Fruit fly (Drosophila melanogaster): ENCODE data around the gene CG43867.

Gene CG43867

DNA sequence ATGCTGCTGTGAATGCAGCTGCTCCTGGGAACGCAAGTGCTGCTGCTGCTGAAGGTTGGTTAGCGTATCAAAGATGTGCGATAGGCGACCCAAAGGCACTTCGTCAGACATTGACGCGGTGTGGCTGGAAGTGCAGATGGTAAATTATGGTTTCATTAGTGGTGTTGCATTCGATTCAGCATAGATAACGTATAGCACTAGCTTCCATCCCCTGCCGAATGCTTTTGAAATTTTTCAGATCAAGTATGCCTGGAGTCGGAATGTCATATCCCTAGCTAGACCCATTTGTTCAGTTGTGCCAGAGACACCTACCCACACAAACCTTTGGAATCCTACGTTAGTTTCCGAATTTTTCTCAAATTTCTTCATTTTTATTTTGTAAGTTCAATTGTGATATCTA is 33.6 kb downstream of the CG43867 start, which contains the start of gene CG11663:
CG11663 (plus strand) TSS at position 301 of the 400 bp plus-strand sequence.
- TF ChIP-seq insv (optimal IDR thresholded peaks at IDR 0.05), result no peak
- TF ChIP-seq h (optimal IDR thresholded peaks at IDR 0.05), result no peak
- TF ChIP-seq Sin3A (optimal IDR thresholded peaks at IDR 0.05), result no peak
- TF ChIP-seq Myc (optimal IDR thresholded peaks at IDR 0.05), result no peak
- TF ChIP-seq ttk (optimal IDR thresholded peaks at IDR 0.05), result no peak
- TF ChIP-seq psq (optimal IDR thresholded peaks at IDR 0.05), result no peak

- TF ChIP-seq psq (optimal IDR thresholded peaks at IDR 0.05) (no peak), Sin3A (optimal IDR thresholded peaks at IDR 0.05) (no peak), Myc (optimal IDR thresholded peaks at IDR 0.05) (no peak), ttk (optimal IDR thresholded peaks at IDR 0.05) (no peak), insv (optimal IDR thresholded peaks at IDR 0.05) (no peak), h (optimal IDR thresholded peaks at IDR 0.05) (no peak)
Observed at dm6 chrX:875432-875831, 52.3 kb downstream of the CG43867 start, which contains the start of gene CG11664. CG11664 (plus strand) TSS chrX:875732.

DNA sequence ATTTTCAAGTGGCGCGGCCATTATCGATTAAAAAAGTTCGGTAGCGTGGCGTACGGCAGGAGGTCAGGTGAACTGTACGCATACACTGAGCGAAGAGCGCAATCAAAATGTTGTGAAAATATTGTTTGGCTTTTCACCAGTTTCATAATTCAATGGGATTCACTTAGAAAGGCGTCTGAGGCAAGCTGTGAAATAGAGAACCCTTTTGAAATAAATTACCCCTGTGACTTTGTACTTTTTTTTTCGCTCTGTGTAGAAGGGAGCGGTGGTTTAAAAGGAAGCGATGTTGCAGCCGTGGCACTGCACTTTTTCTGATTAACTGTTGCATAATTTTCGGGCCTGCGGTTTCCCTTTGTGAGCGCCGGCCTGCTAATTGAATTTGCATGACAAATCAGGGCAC is 54.0 kb downstream of the CG43867 start:
- TF ChIP-seq Myc (optimal IDR thresholded peaks at IDR 0.05) (no peak), h (optimal IDR thresholded peaks at IDR 0.05) (no peak), Sin3A (optimal IDR thresholded peaks at IDR 0.05) (no peak), ttk (optimal IDR thresholded peaks at IDR 0.05) (no peak)

DNA sequence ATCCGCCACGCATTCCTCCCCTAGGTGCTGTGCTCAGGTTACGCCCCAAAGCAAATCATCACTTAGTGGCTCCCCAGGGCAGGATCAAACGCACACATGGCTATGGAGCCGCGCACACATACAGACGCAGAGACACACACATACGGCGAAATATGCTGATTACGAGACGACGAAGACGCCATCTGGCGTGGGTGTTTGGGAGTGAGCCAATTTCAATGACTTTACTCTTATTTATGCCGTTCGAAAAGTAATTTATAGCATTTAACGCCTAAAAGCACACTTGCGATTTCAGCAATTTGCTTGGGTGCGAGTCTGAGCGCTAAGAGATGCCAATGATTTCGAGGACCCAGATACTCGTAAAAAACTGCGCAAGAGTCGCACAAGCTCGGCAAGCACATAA is 59.3 kb downstream of the CG43867 start:
- TF ChIP-seq Sin3A (optimal IDR thresholded peaks at IDR 0.05) (no peak), ttk (optimal IDR thresholded peaks at IDR 0.05) (no peak), psq (optimal IDR thresholded peaks at IDR 0.05) (no peak), h (optimal IDR thresholded peaks at IDR 0.05) (no peak), Myc (optimal IDR thresholded peaks at IDR 0.05) (no peak), insv (optimal IDR thresholded peaks at IDR 0.05) (no peak)

- TF ChIP-seq ttk (optimal IDR thresholded peaks at IDR 0.05) (no peak), h (optimal IDR thresholded peaks at IDR 0.05) (no peak), psq (optimal IDR thresholded peaks at IDR 0.05) (no peak), insv (optimal IDR thresholded peaks at IDR 0.05) (no peak), Sin3A (optimal IDR thresholded peaks at IDR 0.05) (no peak), Myc (optimal IDR thresholded peaks at IDR 0.05) (no peak)
Observed at dm6 chrX:862308-862707, 65.5 kb downstream of the CG43867 start, which contains the start of gene CG14634. CG14634 (plus strand) TSS chrX:862608.

DNA sequence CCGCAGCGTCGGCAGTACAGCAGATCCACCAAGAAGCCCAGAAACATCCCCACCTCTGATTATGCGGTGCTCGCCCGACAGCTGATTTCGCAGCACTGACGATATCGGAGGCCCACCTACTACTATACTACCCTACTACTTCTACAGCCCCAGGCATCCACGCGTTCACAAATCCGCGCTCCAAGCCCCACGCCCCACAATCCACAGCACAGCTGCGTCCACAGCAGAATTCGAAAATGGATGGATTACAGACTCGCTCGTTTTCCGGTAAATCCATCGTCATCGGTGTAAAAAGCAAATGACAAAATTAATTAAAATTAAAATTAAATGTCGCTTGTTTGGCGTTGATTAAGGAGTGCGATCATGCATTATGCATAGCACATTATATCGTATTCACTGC is 80.7 kb downstream of the CG43867 start, which contains the start of gene CG3713:
CG3713 (minus strand) TSS at position 101 of the 400 bp plus-strand sequence.
- TF ChIP-seq insv (optimal IDR thresholded peaks at IDR 0.05) (no peak), Myc (optimal IDR thresholded peaks at IDR 0.05) (no peak), psq (optimal IDR thresholded peaks at IDR 0.05) (no peak), h (optimal IDR thresholded peaks at IDR 0.05) (no peak), ttk (optimal IDR thresholded peaks at IDR 0.05) (no peak), Sin3A (optimal IDR thresholded peaks at IDR 0.05) (no peak)

- TF ChIP-seq h (optimal IDR thresholded peaks at IDR 0.05), result no peak
- no peak for TF ChIP-seq psq (optimal IDR thresholded peaks at IDR 0.05)
- TF ChIP-seq insv (optimal IDR thresholded peaks at IDR 0.05), result no peak
- TF ChIP-seq Myc (optimal IDR thresholded peaks at IDR 0.05), result no peak
- TF ChIP-seq ttk (optimal IDR thresholded peaks at IDR 0.05), result no peak
- TF ChIP-seq Sin3A (optimal IDR thresholded peaks at IDR 0.05), result no peak
Observed at dm6 chrX:844523-844922, 83.3 kb downstream of the CG43867 start, which contains the start of gene CG14635. CG14635 (plus strand) TSS chrX:844823.

- TF ChIP-seq h (optimal IDR thresholded peaks at IDR 0.05) (no peak), insv (optimal IDR thresholded peaks at IDR 0.05) (no peak), psq (optimal IDR thresholded peaks at IDR 0.05) (no peak), Myc (optimal IDR thresholded peaks at IDR 0.05) (no peak)
Observed at dm6 chrX:843489-843888, 84.3 kb downstream of the CG43867 start.

DNA sequence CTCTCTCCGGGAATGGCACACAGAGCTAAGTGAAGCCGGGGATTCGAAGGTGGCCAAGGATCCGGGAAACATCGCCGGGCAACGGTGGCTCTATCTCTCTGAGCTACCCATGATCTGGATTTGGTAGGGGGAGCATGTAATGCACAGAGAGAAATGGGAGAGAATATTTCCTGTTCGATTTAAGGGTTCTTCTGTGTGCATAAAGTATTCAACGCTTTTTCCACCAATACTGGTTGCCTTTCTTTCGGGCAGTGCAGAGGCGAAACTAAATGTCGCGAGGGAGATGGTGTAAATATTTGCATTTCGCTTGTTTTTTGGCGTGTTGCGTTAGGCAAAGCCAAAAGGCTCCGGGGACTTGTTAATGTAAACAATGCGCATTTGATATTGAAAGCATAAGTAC is 85.8 kb downstream of the CG43867 start:
- no peak for TF ChIP-seq Sin3A (optimal IDR thresholded peaks at IDR 0.05)
- no peak for TF ChIP-seq insv (optimal IDR thresholded peaks at IDR 0.05)
- TF ChIP-seq Myc (optimal IDR thresholded peaks at IDR 0.05), result no peak
- TF ChIP-seq h (optimal IDR thresholded peaks at IDR 0.05), result no peak
- no peak for TF ChIP-seq ttk (optimal IDR thresholded peaks at IDR 0.05)
- no peak for TF ChIP-seq psq (optimal IDR thresholded peaks at IDR 0.05)

DNA sequence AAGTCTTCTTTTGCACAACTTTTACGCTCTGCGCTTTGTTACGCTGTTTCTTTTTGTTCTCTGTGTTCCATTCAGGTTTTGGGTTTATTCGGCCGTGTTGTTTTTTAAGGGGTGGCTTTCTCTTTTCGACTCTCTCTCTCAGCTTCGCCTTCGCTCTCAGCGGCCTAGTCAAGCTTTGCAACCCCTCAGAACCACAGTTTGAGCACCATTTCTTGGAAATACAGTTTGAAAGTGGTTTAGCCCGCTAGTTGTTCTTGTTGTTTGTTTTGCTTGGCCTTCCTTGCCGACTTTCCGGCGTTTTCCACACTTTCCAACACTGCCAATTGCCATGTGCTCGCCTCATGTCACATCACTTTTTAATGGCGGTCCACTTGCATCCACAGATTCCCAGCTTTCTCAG is 86.7 kb downstream of the CG43867 start:
- TF ChIP-seq Sin3A (optimal IDR thresholded peaks at IDR 0.05) (no peak), ttk (optimal IDR thresholded peaks at IDR 0.05) (no peak), insv (optimal IDR thresholded peaks at IDR 0.05) (no peak), psq (optimal IDR thresholded peaks at IDR 0.05) (no peak), Myc (optimal IDR thresholded peaks at IDR 0.05) (no peak), h (optimal IDR thresholded peaks at IDR 0.05) (no peak)

DNA sequence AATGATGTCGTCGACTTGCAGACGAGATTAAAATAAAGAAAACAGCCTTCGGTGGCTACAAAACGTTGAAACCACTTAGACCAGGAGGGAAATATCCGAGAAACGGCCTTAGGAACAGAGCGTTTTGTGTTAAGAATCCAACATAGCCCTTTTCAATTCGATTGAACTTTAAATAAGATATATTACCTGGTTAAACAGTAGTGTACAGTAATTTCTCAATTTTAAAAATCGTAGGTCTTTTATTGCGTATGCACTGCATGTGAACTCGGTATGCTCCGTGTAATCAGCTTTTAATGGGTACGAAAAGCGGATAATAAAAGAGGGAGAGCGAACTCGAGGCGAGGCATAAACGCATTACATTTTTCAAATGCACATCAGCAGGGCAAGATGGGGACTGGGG is 89.8 kb downstream of the CG43867 start:
- TF ChIP-seq insv (optimal IDR thresholded peaks at IDR 0.05) (no peak), h (optimal IDR thresholded peaks at IDR 0.05) (no peak), ttk (optimal IDR thresholded peaks at IDR 0.05) (no peak), Myc (optimal IDR thresholded peaks at IDR 0.05) (no peak), Sin3A (optimal IDR thresholded peaks at IDR 0.05) (no peak), psq (optimal IDR thresholded peaks at IDR 0.05) (no peak)

DNA sequence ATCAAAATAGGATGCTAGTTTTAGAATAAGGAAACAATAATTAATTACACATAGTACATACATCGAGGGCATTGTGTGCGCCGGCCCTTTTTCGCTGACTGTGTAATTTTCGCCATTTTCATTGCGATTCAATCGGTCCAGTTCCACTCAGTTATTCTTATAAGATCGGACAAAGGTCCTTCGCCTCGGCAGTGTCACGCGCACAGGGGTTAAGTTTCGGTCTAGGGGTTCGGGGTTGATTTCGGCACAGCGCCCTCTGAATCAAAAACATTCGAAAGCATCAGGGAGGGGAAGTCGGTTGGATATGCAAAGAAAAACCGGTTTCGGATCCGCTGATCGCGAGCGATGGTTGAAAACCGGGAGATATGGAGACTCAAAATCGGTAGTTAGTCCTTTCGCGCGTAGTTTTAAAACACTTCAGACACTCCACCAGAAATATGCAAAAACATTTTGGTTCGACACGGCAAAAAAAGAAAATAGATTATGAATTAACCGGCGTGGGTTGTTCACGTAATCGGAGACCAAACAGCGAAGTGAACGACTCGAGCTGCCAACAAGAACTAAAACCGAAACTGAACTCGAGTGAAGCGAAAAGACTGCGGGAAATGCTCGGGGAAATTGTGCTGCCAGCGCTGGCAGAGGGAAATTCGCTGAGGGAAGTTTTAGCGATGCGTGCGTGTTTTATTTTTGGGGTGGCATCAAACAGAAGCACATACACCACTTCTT is 91.6 kb downstream of the CG43867 start:
- no peak for TF ChIP-seq ttk (optimal IDR thresholded peaks at IDR 0.05)
- TF ChIP-seq psq (optimal IDR thresholded peaks at IDR 0.05), result no peak
- TF ChIP-seq insv (optimal IDR thresholded peaks at IDR 0.05), result no peak
- no peak for TF ChIP-seq Myc (optimal IDR thresholded peaks at IDR 0.05)
- no peak for TF ChIP-seq h (optimal IDR thresholded peaks at IDR 0.05)
- TF ChIP-seq Sin3A (optimal IDR thresholded peaks at IDR 0.05), result no peak

DNA sequence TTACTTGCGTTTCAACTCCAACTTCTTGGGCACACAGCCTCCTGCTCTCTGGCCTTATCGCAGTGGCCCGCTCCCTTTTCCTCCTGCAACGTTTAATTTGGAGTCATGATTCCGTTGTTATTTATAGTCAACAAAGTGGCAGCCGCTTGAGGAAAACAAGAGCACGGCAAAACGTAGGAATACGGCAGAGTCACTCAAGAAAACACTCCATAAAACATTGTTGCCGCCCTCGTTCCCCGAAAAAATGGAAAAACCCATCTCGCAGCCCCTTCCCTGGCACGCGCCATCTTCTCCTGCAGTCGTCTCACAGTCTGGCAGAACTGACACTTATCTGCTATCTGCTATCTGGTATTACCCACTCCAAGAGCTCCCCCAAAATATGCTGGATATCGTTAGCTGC is 102.8 kb downstream of the CG43867 start:
- TF ChIP-seq h (optimal IDR thresholded peaks at IDR 0.05) (no peak), Sin3A (optimal IDR thresholded peaks at IDR 0.05) (no peak), Myc (optimal IDR thresholded peaks at IDR 0.05) (no peak), insv (optimal IDR thresholded peaks at IDR 0.05) (no peak), ttk (optimal IDR thresholded peaks at IDR 0.05) (no peak)
